Fruit fly (Drosophila melanogaster) whole organism, embryonic: ENCODE results near the gene CAH16.

Experiments used
- Aef1 ChIP-seq: fragments of 200-800 bp; sonication (Bioruptor generic); IDR thresholded peaks from 3 replicates; pipeline ENCODE4 v1.3.6; 2022; ENCODE audit warnings: missing biosample characterization, missing genetic modification characterization
- Atf3 ChIP-seq: fragments of 200-800 bp; sonication (Bioruptor generic); optimal IDR thresholded peaks from 3 replicates; lab custom pipeline; 2016; ENCODE audit warnings: missing biosample characterization, missing genetic modification characterization
- Blimp-1 ChIP-seq: fragments of 200-800 bp; sonication (Bioruptor generic); optimal IDR thresholded peaks from 3 replicates; lab custom pipeline; 2018; ENCODE audit warnings: missing biosample characterization, missing genetic modification characterization, mild to moderate bottlenecking, moderate library complexity, missing genetic modification reagents
- CG10267 ChIP-seq: fragments of 200-800 bp; sonication (Bioruptor generic); optimal IDR thresholded peaks from 2 replicates; lab custom pipeline; 2018; ENCODE audit warnings: missing biosample characterization, mild to moderate bottlenecking, missing genetic modification characterization, moderate library complexity
- CG10543 ChIP-seq: fragments of 200-800 bp; sonication (Bioruptor generic); optimal IDR thresholded peaks from 3 replicates; lab custom pipeline; 2017; ENCODE audit warnings: missing biosample characterization, mild to moderate bottlenecking, missing genetic modification characterization, moderate library complexity
- CG10979 ChIP-seq: fragments of 200-800 bp; sonication (Bioruptor generic); optimal IDR thresholded peaks from 2 replicates; lab custom pipeline; 2018; ENCODE audit warnings: missing biosample characterization, mild to moderate bottlenecking, missing genetic modification characterization, moderate library complexity
- CG12155 ChIP-seq: fragments of 200-800 bp; sonication (Bioruptor generic); optimal IDR thresholded peaks from 3 replicates; lab custom pipeline; 2016; ENCODE audit warnings: missing biosample characterization, missing genetic modification characterization
- CG14014 ChIP-seq: fragments of 200-800 bp; sonication (Bioruptor generic); IDR thresholded peaks from 2 replicates; pipeline ENCODE4 v1.3.6; 2022; ENCODE audit warnings: missing biosample characterization, missing genetic modification characterization
- CG14667 ChIP-seq: fragments of 200-800 bp; sonication (Bioruptor generic); IDR thresholded peaks from 2 replicates; pipeline ENCODE4 v1.3.6; 2022; ENCODE audit warnings: missing biosample characterization, missing genetic modification characterization
- CG31365 ChIP-seq: fragments of 200-800 bp; sonication (Bioruptor generic); optimal IDR thresholded peaks from 2 replicates; lab custom pipeline; 2018; ENCODE audit warnings: missing biosample characterization, mild to moderate bottlenecking, missing genetic modification characterization
- CG31388 ChIP-seq: fragments of 200-800 bp; sonication (Bioruptor generic); optimal IDR thresholded peaks from 2 replicates; lab custom pipeline; 2016; ENCODE audit warnings: missing biosample characterization, missing genetic modification characterization
- CG6175 ChIP-seq: fragments of 200-800 bp; sonication (Bioruptor generic); IDR thresholded peaks from 3 replicates; pipeline ENCODE4 v1.3.6; 2022; ENCODE audit warnings: missing biosample characterization, missing genetic modification characterization
- CG7372 ChIP-seq: fragments of 200-800 bp; sonication (Bioruptor generic); IDR thresholded peaks from 2 replicates; pipeline ENCODE4 v1.3.6; 2022; ENCODE audit warnings: missing biosample characterization, missing genetic modification characterization
- CG8944 ChIP-seq: fragments of 200-800 bp; sonication (Bioruptor generic); optimal IDR thresholded peaks from 3 replicates; lab custom pipeline; 2016; ENCODE audit warnings: missing biosample characterization, missing genetic modification characterization
- CG9817 ChIP-seq: fragments of 200-800 bp; sonication (Bioruptor generic); optimal IDR thresholded peaks from 2 replicates; lab custom pipeline; 2018; ENCODE audit warnings: missing biosample characterization, mild to moderate bottlenecking, missing genetic modification characterization, moderate library complexity
- CG9876 ChIP-seq: fragments of 200-800 bp; sonication (Bioruptor generic); optimal IDR thresholded peaks from 2 replicates; lab custom pipeline; 2016; ENCODE audit warnings: missing biosample characterization, missing genetic modification characterization
- CTCF ChIP-seq: fragments of 200-800 bp; sonication (Bioruptor generic); optimal IDR thresholded peaks from 2 replicates; lab custom pipeline; 2017; ENCODE audit warnings: missing biosample characterization, mild to moderate bottlenecking, missing genetic modification characterization, moderate library complexity
- Camta ChIP-seq: fragments of 200-800 bp; sonication (Bioruptor generic); optimal IDR thresholded peaks from 2 replicates; lab custom pipeline; 2016; ENCODE audit warnings: missing biosample characterization, missing genetic modification characterization
- CrebB ChIP-seq: fragments of 200-800 bp; sonication (Bioruptor generic); optimal IDR thresholded peaks from 3 replicates; lab custom pipeline; 2018; ENCODE audit warnings: missing biosample characterization, mild to moderate bottlenecking, missing genetic modification characterization
- Drgx ChIP-seq: fragments of 200-800 bp; sonication (Bioruptor generic); IDR thresholded peaks from 2 replicates; pipeline ENCODE4 v1.3.6; 2022; ENCODE audit warnings: missing biosample characterization, missing genetic modification characterization
- Fer2 ChIP-seq: fragments of 200-800 bp; sonication (Bioruptor generic); optimal IDR thresholded peaks from 2 replicates; lab custom pipeline; 2018; ENCODE audit warnings: missing biosample characterization, mild to moderate bottlenecking, missing genetic modification characterization, moderate library complexity
- Lpt ChIP-seq: fragments of >200 bp; optimal IDR thresholded peaks from 2 replicates; lab custom pipeline; 2018; ENCODE audit warnings: missing biosample characterization, missing genetic modification characterization
- MBD-R2 ChIP-seq: fragments of 200-800 bp; sonication (Bioruptor generic); IDR thresholded peaks from 2 replicates; pipeline ENCODE4 v1.3.6; 2022; ENCODE audit warnings: missing biosample characterization, missing genetic modification characterization
- Med ChIP-seq: fragments of 200-800 bp; sonication (Bioruptor generic); peaks from one replicate; lab custom pipeline; 2016; ENCODE audit warnings: missing biosample characterization, missing genetic modification characterization, mild to moderate bottlenecking, inconsistent platforms, moderate library complexity
- Nf-YA ChIP-seq: fragments of 200-800 bp; sonication (Bioruptor generic); IDR thresholded peaks from 2 replicates; pipeline ENCODE4 v1.3.6; 2022; ENCODE audit warnings: missing biosample characterization, missing genetic modification characterization
- Oli ChIP-seq: fragments of 200-800 bp; sonication (Bioruptor generic); optimal IDR thresholded peaks from 2 replicates; lab custom pipeline; 2018; ENCODE audit warnings: missing biosample characterization, mild to moderate bottlenecking, missing genetic modification characterization, moderate library complexity
- Rx ChIP-seq: fragments of 200-800 bp; sonication (Bioruptor generic); IDR thresholded peaks from 2 replicates; pipeline ENCODE4 v1.3.6; 2022; ENCODE audit warnings: missing biosample characterization, missing genetic modification characterization
- Sox102F ChIP-seq: fragments of 200-800 bp; sonication (Bioruptor generic); optimal IDR thresholded peaks from 2 replicates; lab custom pipeline; 2018; ENCODE audit warnings: missing biosample characterization, mild to moderate bottlenecking, missing genetic modification characterization, moderate library complexity
- Vsx1 ChIP-seq: fragments of 200-800 bp; sonication (Bioruptor generic); optimal IDR thresholded peaks from 2 replicates; lab custom pipeline; 2017; ENCODE audit warnings: missing biosample characterization, mild to moderate bottlenecking, missing genetic modification characterization, missing genetic modification reagents
- ac ChIP-seq: fragments of 200-800 bp; sonication (Bioruptor generic); optimal IDR thresholded peaks from 3 replicates; lab custom pipeline; 2017; ENCODE audit warnings: missing biosample characterization, mild to moderate bottlenecking, missing genetic modification characterization
- ap ChIP-seq: fragments of 200-800 bp; sonication (Bioruptor generic); IDR thresholded peaks from 2 replicates; pipeline ENCODE4 v1.3.6; 2022; ENCODE audit warnings: missing biosample characterization, missing genetic modification characterization
- bbx ChIP-seq: fragments of 200-800 bp; sonication (Bioruptor generic); IDR thresholded peaks from 2 replicates; pipeline ENCODE4 v1.3.6; 2022; ENCODE audit warnings: missing biosample characterization, missing genetic modification characterization; ENCODE audit not compliant: partially characterized antibody
- cad ChIP-seq: fragments of >200 bp; optimal IDR thresholded peaks from 2 replicates; lab custom pipeline; 2017; ENCODE audit warnings: missing biosample characterization, missing genetic modification characterization
- chif ChIP-seq, 2 experiments: fragments of 200-800 bp; sonication (Bioruptor generic); optimal IDR thresholded peaks; 3 replicates each; lab custom pipeline; 2016; ENCODE audit warnings: missing biosample characterization in 2 of 2, missing genetic modification characterization in 2 of 2
- dpn ChIP-seq, 2 experiments: fragments of 200-800 bp; sonication (Bioruptor generic); optimal IDR thresholded peaks; 3 replicates each; lab custom pipeline; 2016; ENCODE audit warnings: missing biosample characterization in 2 of 2, missing genetic modification characterization in 2 of 2
- ems ChIP-seq: fragments of 200-800 bp; sonication (Bioruptor generic); optimal IDR thresholded peaks from 3 replicates; lab custom pipeline; 2016; ENCODE audit warnings: missing biosample characterization, missing genetic modification characterization
- eyg ChIP-seq: fragments of 200-800 bp; sonication (Bioruptor generic); optimal IDR thresholded peaks from 3 replicates; lab custom pipeline; 2016; ENCODE audit warnings: missing biosample characterization, missing genetic modification characterization
- fd96Cb ChIP-seq: fragments of 200-800 bp; sonication (Bioruptor generic); optimal IDR thresholded peaks from 2 replicates; lab custom pipeline; 2018; ENCODE audit warnings: missing biosample characterization, mild to moderate bottlenecking, missing genetic modification characterization, moderate library complexity
- fu2 ChIP-seq: fragments of 200-800 bp; sonication (Bioruptor generic); optimal IDR thresholded peaks from 2 replicates; lab custom pipeline; 2016; ENCODE audit warnings: missing biosample characterization, missing genetic modification characterization
- gfzf ChIP-seq: fragments of 200-800 bp; sonication (Bioruptor generic); optimal IDR thresholded peaks from 2 replicates; lab custom pipeline; 2016; ENCODE audit warnings: missing biosample characterization, mild to moderate bottlenecking, missing genetic modification characterization, moderate library complexity
- gsb-n ChIP-seq: fragments of 200-800 bp; sonication (Bioruptor generic); optimal IDR thresholded peaks from 3 replicates; lab custom pipeline; 2018; ENCODE audit warnings: missing biosample characterization, mild to moderate bottlenecking, missing genetic modification characterization
- h ChIP-seq: fragments of >200 bp; optimal IDR thresholded peaks from 2 replicates; lab custom pipeline; 2017
- hkb ChIP-seq, 2 experiments: fragments of 200-800 bp in 1 of 2; fragments of >200 bp in 1 of 2; sonication (Bioruptor generic) in 1 of 2; IDR thresholded peaks in 1 of 2; optimal IDR thresholded peaks in 1 of 2; 2 replicates each; pipeline versions ENCODE4 v1.3.6 to Lab custom; 2017 to 2022; ENCODE audit warnings: missing biosample characterization in 1 of 2, missing genetic modification characterization in 1 of 2
- lbe ChIP-seq: fragments of 200-800 bp; sonication (Bioruptor generic); optimal IDR thresholded peaks from 2 replicates; lab custom pipeline; 2016; ENCODE audit warnings: missing biosample characterization, mild to moderate bottlenecking, missing genetic modification characterization
- nau ChIP-seq: fragments of 200-800 bp; sonication (Bioruptor generic); optimal IDR thresholded peaks from 3 replicates; lab custom pipeline; 2017; ENCODE audit warnings: missing biosample characterization, mild to moderate bottlenecking, missing genetic modification characterization, missing genetic modification reagents
- pho ChIP-seq: fragments of 200-800 bp; sonication (Bioruptor generic); optimal IDR thresholded peaks from 2 replicates; lab custom pipeline; 2016; ENCODE audit warnings: missing biosample characterization, missing genetic modification characterization
- slp2 ChIP-seq: fragments of 200-800 bp; sonication (Bioruptor generic); optimal IDR thresholded peaks from 2 replicates; lab custom pipeline; 2016; ENCODE audit warnings: missing biosample characterization, missing genetic modification characterization
- tll ChIP-seq, 2 experiments: fragments of 200-800 bp in 1 of 2; fragments of >200 bp in 1 of 2; sonication (Bioruptor generic) in 1 of 2; optimal IDR thresholded peaks; 2 replicates each; lab custom pipeline; 2017 to 2019; ENCODE audit warnings: missing biosample characterization in 2 of 2, missing genetic modification characterization in 2 of 2, mild to moderate bottlenecking in 1 of 2, moderate library complexity in 1 of 2
- toy ChIP-seq: fragments of 200-800 bp; sonication (Bioruptor generic); IDR thresholded peaks from 2 replicates; pipeline ENCODE4 v1.3.6; 2022; ENCODE audit warnings: missing biosample characterization, missing genetic modification characterization
- trh ChIP-seq: fragments of 200-800 bp; sonication (Bioruptor generic); optimal IDR thresholded peaks from 2 replicates; lab custom pipeline; 2016; ENCODE audit warnings: missing biosample characterization, missing genetic modification characterization
- twi ChIP-seq: fragments of 200-800 bp; optimal IDR thresholded peaks from 2 replicates; lab custom pipeline; 2019; ENCODE audit warnings: missing biosample characterization, mild to moderate bottlenecking, missing genetic modification characterization, moderate library complexity
- z ChIP-seq: fragments of 200-800 bp; sonication (Bioruptor generic); IDR thresholded peaks from 3 replicates; pipeline ENCODE4 v1.3.6; 2022; ENCODE audit warnings: missing biosample characterization, missing genetic modification characterization
- zen ChIP-seq: fragments of 200-800 bp; sonication (Bioruptor generic); optimal IDR thresholded peaks from 3 replicates; lab custom pipeline; 2018; ENCODE audit warnings: missing biosample characterization, mild to moderate bottlenecking, missing genetic modification characterization, moderate library complexity

The CAH16 gene

dm6 chr3R:31310300-31310699 is 50.3 kb downstream of the CAH16 start (continued):
- TF ChIP-seq CG10267 (tag; lab: Kevin White, UChicago) (no peak), eyg (no peak), CTCF (GFP tag; lab: Kevin White, UChicago) (no peak), ems (GFP tag; lab: Kevin White, UChicago) (no peak), CG6175 (GFP tag; lab: Robert Waterston, UW) (0 out of 3 replicates have a peak, but pooled peaks have one; percentile 13), CG14667 (GFP tag; lab: Robert Waterston, UW) (no peak), trh (GFP tag; lab: Kevin White, UChicago) (no peak), Sox102F (GFP tag; lab: Kevin White, UChicago) (no peak), Lpt (no peak), cad (no peak), h (lab: Kevin White, UChicago) (no peak), fd96Cb (no peak), Aef1 (no peak), CG8944 (GFP tag; lab: Kevin White, UChicago) (no peak), slp2 (GFP tag; lab: Kevin White, UChicago) (no peak), CrebB (tag; lab: Kevin White, UChicago) (no peak), nau (GFP tag; lab: Kevin White, UChicago) (no peak), Drgx (GFP tag; lab: Robert Waterston, UW) (peak; percentile 47; the same call in 1 of the 2 replicates), Rx (GFP tag; lab: Robert Waterston, UW) (no peak), MBD-R2 (GFP tag; lab: Robert Waterston, UW) (no peak), ac (GFP tag; lab: Kevin White, UChicago) (no peak), Vsx1 (GFP tag; lab: Kevin White, UChicago) (no peak), gfzf (GFP tag; lab: Kevin White, UChicago) (no peak), pho (no peak), CG7372 (no peak), Fer2 (tag; lab: Kevin White, UChicago) (no peak), z (GFP tag; lab: Robert Waterston, UW) (peak; percentile 78), hkb (optimal IDR thresholded peaks at IDR 0.05; lab: Kevin White, UChicago) (no peak), hkb (GFP tag; IDR thresholded peaks at IDR 0.05; lab: Robert Waterston, UW) (no peak), CG9817 (no peak), fu2 (GFP tag; lab: Kevin White, UChicago) (no peak), twi (tag; lab: Kevin White, UChicago) (peak; percentile 53), CG14014 (GFP tag; lab: Robert Waterston, UW) (no peak), tll (GFP tag; optimal IDR thresholded peaks at IDR 0.05; lab: Kevin White, UChicago) (no peak), Atf3 (GFP tag; lab: Kevin White, UChicago) (no peak), bbx (GFP tag; lab: Robert Waterston, UW) (no peak), ap (no peak), lbe (no peak), zen (tag; lab: Kevin White, UChicago) (no peak), Oli (tag; lab: Kevin White, UChicago) (no peak), CG31388 (GFP tag; lab: Kevin White, UChicago) (no peak), dpn (GFP tag; optimal IDR thresholded peaks at IDR 0.05; lab: Kevin White, UChicago) (no peak), gsb-n (no peak), toy (GFP tag; lab: Robert Waterston, UW) (no peak), Med (GFP tag; lab: Kevin White, UChicago) (peak; percentile 37), CG9876 (no peak), CG31365 (tag; lab: Kevin White, UChicago) (no peak), Blimp-1 (no peak), CG10543 (GFP tag; lab: Kevin White, UChicago) (no peak), chif (GFP tag; optimal IDR thresholded peaks at IDR 0.05; lab: Kevin White, UChicago) (no peak), CG10979 (tag; lab: Kevin White, UChicago) (no peak), Camta (GFP tag; lab: Kevin White, UChicago) (no peak), CG12155 (GFP tag; lab: Kevin White, UChicago) (no peak), Nf-YA (GFP tag; lab: Robert Waterston, UW) (no peak)
